Worm (Caenorhabditis elegans) whole organism, young adult: ENCODE measurements around the gene srg-69.

ENCODE experiments used
- K11D2.4 ChIP-seq: fragments of 200-800 bp; sonication (Bioruptor generic); IDR thresholded peaks from 2 replicates; pipeline ENCODE4 v1.3.6; 2022; ENCODE audit warnings: missing genetic modification reagents, missing genetic modification characterization, missing compliant biosample characterization
- egl-44 ChIP-seq: fragments of 200-800 bp; sonication (Bioruptor generic); IDR thresholded peaks from 2 replicates; pipeline ENCODE4 v1.3.6; 2022; ENCODE audit warnings: missing genetic modification reagents, missing genetic modification characterization, missing compliant biosample characterization
- mcd-1 ChIP-seq: fragments of 200-800 bp; sonication (Bioruptor generic); IDR thresholded peaks from 2 replicates; pipeline ENCODE4 v1.3.6; 2022; ENCODE audit warnings: missing genetic modification reagents, missing genetic modification characterization, missing compliant biosample characterization
- pha-4 ChIP-seq: fragments of 150-350 bp; sonication (generic microtip); optimal IDR thresholded peaks from 2 replicates; lab custom pipeline; 2014; ENCODE audit warnings: missing biosample characterization, missing genetic modification reagents, missing genetic modification characterization
- tbx-9 ChIP-seq: sonication (generic microtip); optimal IDR thresholded peaks from 2 replicates; lab custom pipeline; 2016; ENCODE audit warnings: borderline replicate concordance, missing genetic modification characterization, inconsistent platforms, missing compliant biosample characterization
- unc-62 ChIP-seq: fragments of 150-350 bp; optimal IDR thresholded peaks from 2 replicates; lab custom pipeline; 2014; ENCODE audit warnings: missing biosample characterization, missing genetic modification reagents, missing genetic modification characterization
- ztf-25 ChIP-seq: fragments of 200-800 bp; sonication (Bioruptor generic); IDR thresholded peaks from 2 replicates; pipeline ENCODE4 v1.3.6; 2022; ENCODE audit warnings: missing genetic modification reagents, missing genetic modification characterization, missing compliant biosample characterization

DNA sequence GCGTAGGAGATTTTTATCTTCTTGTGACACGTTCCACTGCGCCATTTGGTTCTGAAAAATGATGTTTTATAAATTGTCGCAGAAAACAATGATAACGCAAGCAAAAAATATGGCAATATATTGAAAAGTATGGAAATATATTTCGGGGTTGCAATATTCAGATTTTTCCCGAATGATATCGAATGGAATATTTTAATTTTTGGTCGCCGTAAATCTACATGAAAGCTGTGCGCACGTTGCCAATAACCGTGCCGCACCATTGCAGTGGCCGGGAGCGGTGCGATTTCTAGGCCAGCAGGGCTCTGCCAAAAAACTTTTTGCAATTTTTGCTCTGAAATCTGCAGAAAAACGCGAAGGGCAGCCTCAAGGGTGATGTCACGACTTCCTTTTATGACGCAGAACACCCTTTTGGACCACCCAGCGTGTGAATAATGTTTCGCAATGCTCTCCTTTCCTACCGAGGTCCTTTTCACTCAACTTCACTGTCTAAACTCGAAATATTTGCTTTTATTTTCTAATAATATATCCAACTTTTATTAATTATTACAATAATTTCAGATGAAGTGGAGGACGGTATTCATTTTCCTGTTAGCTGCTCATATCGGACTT, 2.8 kb downstream of the srg-69 start, which contains the start of the genes F09E5.11 and bmy-1:
- no peak for TF ChIP-seq pha-4 (tag; lab: Kevin White, UChicago)
- peak; percentile 91 for TF ChIP-seq ztf-25 (GFP tag; lab: Robert Waterston, UW)
- no peak for TF ChIP-seq tbx-9 (tag; lab: Kevin White, UChicago)
- peak; percentile 72; the same call in 1 of the 2 replicates for TF ChIP-seq egl-44 (GFP tag; lab: Robert Waterston, UW)
- peak; percentile 87 for TF ChIP-seq K11D2.4 (GFP tag; lab: Robert Waterston, UW)
- peak; percentile 84 for TF ChIP-seq mcd-1 (GFP tag; lab: Robert Waterston, UW)
- no peak for TF ChIP-seq unc-62 (GFP tag; lab: Kevin White, UChicago)
